Worm (Caenorhabditis elegans) whole organism, young adult: Measurements from ENCODE around the gene tsp-20.

Experiments
- C06A6.2 ChIP-seq: fragments of 200-800 bp; sonication (Bioruptor generic); conservative IDR thresholded peaks from 2 replicates; pipeline ENCODE4 v1.3.6; 2022; ENCODE audit warnings: missing genetic modification characterization, missing compliant biosample characterization
- F10E7.11 ChIP-seq: sonication (generic microtip); optimal IDR thresholded peaks from 2 replicates; lab custom pipeline; 2017; ENCODE audit warnings: mild to moderate bottlenecking, missing genetic modification characterization, moderate library complexity, missing compliant biosample characterization
- F22D6.2 ChIP-seq: sonication (generic microtip); optimal IDR thresholded peaks from 2 replicates; lab custom pipeline; 2016; ENCODE audit warnings: mild to moderate bottlenecking, missing genetic modification characterization, missing compliant biosample characterization
- F33H1.4 ChIP-seq: fragments of 200-800 bp; sonication (Bioruptor generic); IDR thresholded peaks from 2 replicates; pipeline ENCODE4 v1.3.6; 2022; ENCODE audit warnings: missing genetic modification reagents, missing genetic modification characterization, missing compliant biosample characterization
- F49E8.2 ChIP-seq: sonication (generic microtip); optimal IDR thresholded peaks from 3 replicates; lab custom pipeline; 2017; ENCODE audit warnings: missing genetic modification characterization, mild to moderate bottlenecking, missing compliant biosample characterization, antibody characterized with exemption, moderate library complexity; ENCODE audit not compliant: insufficient read depth
- F57A8.1 ChIP-seq: fragments of 200-800 bp; sonication (Bioruptor generic); optimal IDR thresholded peaks from 2 replicates; lab custom pipeline; 2018; ENCODE audit warnings: mild to moderate bottlenecking, missing genetic modification characterization, moderate library complexity, missing compliant biosample characterization
- T26A5.8 ChIP-seq: sonication (generic microtip); optimal IDR thresholded peaks from 2 replicates; lab custom pipeline; 2016; ENCODE audit warnings: missing genetic modification characterization, missing compliant biosample characterization
- Y53F4B.3 ChIP-seq: fragments of 200-800 bp; sonication (Bioruptor generic); IDR thresholded peaks from 2 replicates; pipeline ENCODE4 v1.3.6; 2022; ENCODE audit warnings: missing genetic modification reagents, missing genetic modification characterization, missing compliant biosample characterization
- Y53G8AR.9 ChIP-seq: fragments of 200-800 bp; sonication (Bioruptor generic); conservative IDR thresholded peaks from 2 replicates; pipeline ENCODE4 v1.3.6; 2022; ENCODE audit warnings: missing genetic modification reagents, missing genetic modification characterization, missing compliant biosample characterization
- Y56A3A.18 ChIP-seq: fragments of 200-800 bp; sonication (Bioruptor generic); IDR thresholded peaks from 2 replicates; pipeline ENCODE4 v1.3.6; 2022; ENCODE audit warnings: missing genetic modification reagents, missing genetic modification characterization, missing compliant biosample characterization
- aptf-3 ChIP-seq: fragments of 200-800 bp; sonication (Bioruptor generic); IDR thresholded peaks from 2 replicates; pipeline ENCODE4 v1.3.6; 2022; ENCODE audit warnings: missing genetic modification characterization, missing compliant biosample characterization
- attf-5 ChIP-seq: fragments of 200-800 bp; sonication (Bioruptor generic); optimal IDR thresholded peaks from 2 replicates; lab custom pipeline; 2018; ENCODE audit warnings: mild to moderate bottlenecking, missing genetic modification characterization, missing compliant biosample characterization
- attf-6 ChIP-seq: fragments of 200-800 bp; sonication (Bioruptor generic); IDR thresholded peaks from 2 replicates; pipeline ENCODE4 v1.3.6; 2022; ENCODE audit warnings: missing genetic modification reagents, missing genetic modification characterization, missing compliant biosample characterization
- ceh-79 ChIP-seq: sonication (generic microtip); optimal IDR thresholded peaks from 2 replicates; lab custom pipeline; 2017; ENCODE audit warnings: mild to moderate bottlenecking, missing genetic modification characterization, missing compliant biosample characterization
- ceh-91 ChIP-seq: fragments of 200-800 bp; sonication (Bioruptor generic); IDR thresholded peaks from 2 replicates; pipeline ENCODE4 v1.3.6; 2022; ENCODE audit warnings: missing genetic modification reagents, missing genetic modification characterization, missing compliant biosample characterization
- efl-1 ChIP-seq: fragments of 150-350 bp; optimal IDR thresholded peaks from 2 replicates; lab custom pipeline; 2014; ENCODE audit warnings: missing biosample characterization, missing genetic modification reagents, missing genetic modification characterization
- egl-44 ChIP-seq: fragments of 200-800 bp; sonication (Bioruptor generic); IDR thresholded peaks from 2 replicates; pipeline ENCODE4 v1.3.6; 2022; ENCODE audit warnings: missing genetic modification reagents, missing genetic modification characterization, missing compliant biosample characterization
- fkh-3 ChIP-seq: sonication (generic microtip); optimal IDR thresholded peaks from 2 replicates; lab custom pipeline; 2016; ENCODE audit warnings: mild to moderate bottlenecking, missing genetic modification characterization, missing compliant biosample characterization
- gei-17 ChIP-seq: fragments of 200-800 bp; sonication (Bioruptor generic); optimal IDR thresholded peaks from 2 replicates; lab custom pipeline; 2018; ENCODE audit warnings: mild to moderate bottlenecking, missing genetic modification characterization, missing compliant biosample characterization
- hlh-26 ChIP-seq: fragments of 200-800 bp; sonication (Bioruptor generic); conservative IDR thresholded peaks from 2 replicates; pipeline ENCODE4 v1.3.6; 2022; ENCODE audit warnings: missing genetic modification reagents, missing genetic modification characterization, missing compliant biosample characterization
- hmg-1.2 ChIP-seq: fragments of 200-800 bp; sonication (Bioruptor generic); IDR thresholded peaks from 2 replicates; pipeline ENCODE4 v1.3.6; 2022; ENCODE audit warnings: missing genetic modification reagents, missing genetic modification characterization, missing compliant biosample characterization
- lin-26 ChIP-seq: fragments of 200-800 bp; sonication (Bioruptor generic); IDR thresholded peaks from 2 replicates; pipeline ENCODE4 v1.3.6; 2022; ENCODE audit warnings: missing genetic modification reagents, missing genetic modification characterization, missing compliant biosample characterization
- madf-6 ChIP-seq: fragments of 200-800 bp; sonication (Bioruptor generic); IDR thresholded peaks from 2 replicates; pipeline ENCODE4 v1.3.6; 2022; ENCODE audit warnings: missing genetic modification reagents, missing genetic modification characterization, missing compliant biosample characterization
- mcd-1 ChIP-seq: fragments of 200-800 bp; sonication (Bioruptor generic); IDR thresholded peaks from 2 replicates; pipeline ENCODE4 v1.3.6; 2022; ENCODE audit warnings: missing genetic modification reagents, missing genetic modification characterization, missing compliant biosample characterization
- mel-28 ChIP-seq: sonication (generic microtip); optimal IDR thresholded peaks from 2 replicates; lab custom pipeline; 2016; ENCODE audit warnings: borderline replicate concordance, mild to moderate bottlenecking, missing genetic modification characterization, missing compliant biosample characterization
- mxl-1 ChIP-seq: sonication (generic microtip); optimal IDR thresholded peaks from 2 replicates; lab custom pipeline; 2016; ENCODE audit warnings: missing genetic modification characterization, missing compliant biosample characterization
- nfya-2 ChIP-seq: fragments of 200-800 bp; sonication (Bioruptor generic); IDR thresholded peaks from 2 replicates; pipeline ENCODE4 v1.3.6; 2022; ENCODE audit warnings: missing genetic modification reagents, missing genetic modification characterization, missing compliant biosample characterization
- nhr-27 ChIP-seq: fragments of 200-800 bp; sonication (Bioruptor generic); optimal IDR thresholded peaks from 2 replicates; lab custom pipeline; 2018; ENCODE audit warnings: mild to moderate bottlenecking, missing genetic modification characterization, moderate library complexity, missing compliant biosample characterization
- repo-1 ChIP-seq: sonication (generic microtip); optimal IDR thresholded peaks from 2 replicates; lab custom pipeline; 2017; ENCODE audit warnings: mild to moderate bottlenecking, missing genetic modification characterization, missing compliant biosample characterization
- sea-2 ChIP-seq: fragments of 200-800 bp; sonication (Bioruptor generic); IDR thresholded peaks from 2 replicates; pipeline ENCODE4 v1.3.6; 2022; ENCODE audit warnings: missing genetic modification characterization, missing compliant biosample characterization
- tbx-9 ChIP-seq: sonication (generic microtip); optimal IDR thresholded peaks from 2 replicates; lab custom pipeline; 2016; ENCODE audit warnings: borderline replicate concordance, missing genetic modification characterization, inconsistent platforms, missing compliant biosample characterization
- zfh-2 ChIP-seq: fragments of 200-800 bp; sonication (Bioruptor generic); conservative IDR thresholded peaks from 2 replicates; pipeline ENCODE4 v1.3.6; 2022; ENCODE audit warnings: missing genetic modification reagents, missing genetic modification characterization, missing compliant biosample characterization
- ztf-25 ChIP-seq: fragments of 200-800 bp; sonication (Bioruptor generic); IDR thresholded peaks from 2 replicates; pipeline ENCODE4 v1.3.6; 2022; ENCODE audit warnings: missing genetic modification reagents, missing genetic modification characterization, missing compliant biosample characterization

tsp-20 gene

DNA sequence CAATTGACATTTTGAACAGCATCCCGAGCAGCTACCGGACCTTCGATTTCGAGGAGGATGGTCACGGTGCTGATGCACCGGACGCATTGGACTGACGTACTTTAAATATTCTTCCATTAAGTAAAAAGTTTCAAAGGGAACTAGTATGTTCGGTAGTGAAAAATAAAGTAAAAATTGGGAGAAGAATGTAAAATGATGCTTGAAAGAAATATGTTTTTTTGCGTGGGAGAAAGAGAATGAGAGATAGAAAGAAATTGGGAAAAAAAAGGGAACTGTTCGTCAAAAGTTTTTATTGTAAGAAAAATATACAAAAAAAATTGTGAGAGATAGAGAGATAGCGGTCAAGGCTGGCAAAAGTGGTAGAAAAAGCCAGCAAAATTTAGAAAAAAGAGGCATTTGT lies at the start of gene tsp-20:
tsp-20 (minus strand) TSS at position 101 of the 400 bp plus-strand sequence.
- no peak for TF ChIP-seq hlh-26 (GFP tag; lab: Robert Waterston, UW)
- TF ChIP-seq repo-1 (tag; lab: Kevin White, UChicago): no peak
- TF ChIP-seq nhr-27 (tag; lab: Kevin White, UChicago): no peak
- no peak for TF ChIP-seq lin-26 (GFP tag; lab: Robert Waterston, UW)
- TF ChIP-seq, all 124 proteins: peak for 0

DNA sequence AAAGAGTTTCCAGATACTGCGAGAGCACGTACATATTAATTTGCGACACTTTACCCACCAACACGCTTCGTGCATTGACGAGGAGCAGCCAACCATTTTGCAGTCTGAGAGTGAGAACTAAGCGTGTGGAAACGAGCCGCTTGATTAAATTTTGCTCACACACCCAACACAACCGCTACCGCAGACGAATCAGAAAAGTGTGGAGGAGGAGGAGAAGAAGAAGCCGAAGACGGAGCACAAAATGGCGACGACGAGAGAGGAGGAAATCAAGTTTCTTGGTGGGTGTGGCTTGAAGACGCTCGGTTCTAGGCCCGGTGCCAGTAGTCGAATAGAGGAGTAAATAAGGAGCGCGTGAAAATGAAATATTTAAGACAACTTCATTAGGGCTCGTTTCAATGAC lies 49.0 kb upstream of the tsp-20 start:
- TF ChIP-seq attf-6: no peak
- peak; percentile 61 for TF ChIP-seq zfh-2

DNA sequence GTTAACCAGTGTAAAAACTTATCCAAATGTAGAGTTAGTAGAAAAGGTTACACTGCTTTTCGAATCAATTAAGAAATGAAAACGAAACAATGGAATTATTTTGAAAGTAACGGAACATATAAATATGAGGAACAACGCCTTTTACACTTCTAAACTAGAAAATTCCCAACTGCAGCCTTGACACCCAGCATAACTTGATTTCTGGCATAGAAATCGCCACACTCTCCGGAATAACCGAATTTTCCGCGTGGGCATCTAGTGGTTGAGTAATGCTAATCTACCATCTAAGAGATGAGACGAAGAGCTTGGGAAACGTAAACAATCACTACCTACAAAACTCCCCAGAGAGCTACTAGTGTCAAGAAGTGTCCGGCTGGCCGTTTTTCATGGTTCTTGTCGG lies 47.4 kb upstream of the tsp-20 start:
- TF ChIP-seq attf-5 (GFP tag; lab: Kevin White, UChicago) (no peak), egl-44 (GFP tag; lab: Robert Waterston, UW) (no peak), ceh-79 (tag; lab: Kevin White, UChicago) (no peak), mel-28 (tag; lab: Kevin White, UChicago) (no peak), T26A5.8 (tag; lab: Kevin White, UChicago) (no peak), madf-6 (GFP tag; lab: Robert Waterston, UW) (no peak)

DNA sequence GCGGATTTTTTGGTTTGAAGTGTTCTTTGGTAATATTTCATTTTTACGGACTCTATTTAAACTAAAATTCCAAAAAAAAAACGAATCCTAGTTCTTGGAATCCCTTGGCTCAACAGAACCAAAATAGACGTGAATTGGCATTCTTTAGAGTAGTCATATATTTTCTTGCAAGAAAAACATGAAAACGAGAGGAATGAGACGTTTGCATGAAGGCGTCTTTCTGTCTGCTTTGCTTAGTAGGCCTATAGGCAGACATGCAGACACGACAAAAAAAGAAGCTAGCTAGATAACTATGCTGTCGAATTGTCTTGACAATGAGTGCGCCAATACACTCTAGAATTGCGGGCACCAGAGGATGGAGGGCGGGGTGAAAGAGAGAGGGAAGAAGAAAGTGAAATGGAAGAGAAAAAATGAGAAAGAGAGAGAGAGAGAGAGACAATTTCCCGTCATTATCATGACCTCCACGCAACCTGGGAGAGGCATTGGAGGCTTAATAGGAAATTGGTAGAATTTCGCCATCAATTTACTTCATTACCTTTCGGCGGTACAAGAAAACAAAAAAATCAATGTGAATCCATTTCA lies 46.8 kb upstream of the tsp-20 start:
- TF ChIP-seq F22D6.2 (tag; lab: Kevin White, UChicago) (no peak), tbx-9 (tag; lab: Kevin White, UChicago) (no peak), nfya-2 (GFP tag; lab: Robert Waterston, UW) (no peak), F33H1.4 (no peak), efl-1 (GFP tag; lab: Kevin White, UChicago) (no peak), madf-6 (GFP tag; lab: Robert Waterston, UW) (no peak), sea-2 (no peak), F10E7.11 (no peak), ceh-91 (GFP tag; lab: Robert Waterston, UW) (no peak), aptf-3 (GFP tag; lab: Robert Waterston, UW) (no peak), Y56A3A.18 (GFP tag; lab: Robert Waterston, UW) (no peak), mcd-1 (no peak), Y53F4B.3 (GFP tag; lab: Robert Waterston, UW) (no peak), mxl-1 (no peak), C06A6.2 (GFP tag; lab: Robert Waterston, UW) (no peak)

DNA sequence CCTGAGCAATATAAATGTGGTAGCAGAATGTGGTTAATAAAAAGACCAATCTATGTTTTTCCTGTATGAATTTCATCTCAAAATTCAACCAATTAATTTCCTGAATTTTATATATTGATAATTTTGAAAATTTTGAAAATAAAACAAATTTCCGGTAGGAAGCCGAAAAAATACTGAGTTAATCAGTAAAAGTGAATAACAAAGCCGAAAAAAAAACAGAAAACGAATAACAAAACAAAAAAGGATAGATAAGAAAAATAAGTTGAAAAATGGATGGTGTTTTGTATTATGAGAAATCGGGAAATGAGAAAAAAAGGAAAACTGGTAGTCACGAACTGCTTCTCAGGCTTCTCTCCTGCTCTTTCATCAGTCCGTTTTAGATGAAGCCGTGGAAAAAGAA lies 39.9 kb upstream of the tsp-20 start, which contains the start of gene tmem-145:
tmem-145 (minus strand) TSS at position 101 of the 400 bp plus-strand sequence.
- TF ChIP-seq gei-17 (GFP tag; lab: Kevin White, UChicago) (no peak), F57A8.1 (GFP tag; lab: Kevin White, UChicago) (no peak), hmg-1.2 (GFP tag; lab: Robert Waterston, UW) (no peak), lin-26 (GFP tag; lab: Robert Waterston, UW) (no peak), fkh-3 (tag; lab: Kevin White, UChicago) (no peak)

DNA sequence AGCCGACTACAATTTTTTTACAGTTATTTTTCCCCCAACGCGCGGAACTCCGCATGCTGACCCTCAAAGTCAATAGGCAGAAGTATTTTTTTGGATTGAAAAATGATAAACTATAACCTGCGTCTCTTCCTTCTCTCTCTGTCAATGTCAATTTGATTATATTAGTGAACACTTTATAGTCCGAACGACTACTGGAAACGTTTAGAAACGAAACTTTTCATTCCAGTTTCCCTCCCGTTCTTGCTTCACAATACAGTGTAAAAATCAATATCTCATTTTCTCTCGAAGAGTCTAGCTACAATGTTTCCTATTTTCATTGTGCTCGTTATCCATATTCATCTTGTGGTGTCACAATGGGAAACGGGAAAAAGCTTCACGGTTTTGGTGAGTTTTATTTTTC lies 34.4 kb upstream of the tsp-20 start, which contains the start of gene lgc-24:
lgc-24 (plus strand) TSS at position 301 of the 400 bp plus-strand sequence.
- TF ChIP-seq F49E8.2 (tag; lab: Kevin White, UChicago): no peak
- TF ChIP-seq Y53G8AR.9 (GFP tag; lab: Robert Waterston, UW): no peak
- TF ChIP-seq ztf-25: no peak
- TF ChIP-seq F57A8.1 (GFP tag; lab: Kevin White, UChicago): no peak
